Worm (Caenorhabditis elegans): ENCODE results near the gene C09F5.3.

DNA sequence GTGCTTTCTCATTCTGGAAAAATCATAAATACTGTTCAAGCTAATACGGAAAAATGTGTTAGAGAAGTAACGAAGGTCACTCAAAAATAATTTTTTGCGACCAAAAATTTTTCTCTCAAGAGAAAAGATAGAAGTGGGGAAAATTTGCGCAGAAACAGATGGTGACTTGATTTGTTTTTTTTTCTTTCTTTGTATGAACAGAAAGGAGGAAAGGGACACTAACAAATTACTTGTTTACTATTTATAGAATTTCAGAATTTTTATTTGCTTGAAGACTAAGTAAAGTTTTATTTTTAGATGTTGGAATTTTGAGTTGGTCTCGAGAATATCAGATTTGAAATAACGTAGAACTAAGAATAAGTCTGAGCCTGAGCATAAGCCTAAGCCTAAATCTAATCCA is 18.3 kb upstream of the C09F5.3 start, which contains the start of gene W02B3.4:
- TF ChIP-seq ama-1 (optimal IDR thresholded peaks at IDR 0.05) (no peak), F13C5.2 (tag; optimal IDR thresholded peaks at IDR 0.05) (no peak), tbx-37 (GFP tag; conservative IDR thresholded peaks at IDR 0.05) (no peak), flt-1 (GFP tag; IDR thresholded peaks at IDR 0.05) (no peak), ets-7 (tag; optimal IDR thresholded peaks at IDR 0.05) (no peak), B0310.2 (tag; optimal IDR thresholded peaks at IDR 0.05) (no peak), tra-4 (tag; optimal IDR thresholded peaks at IDR 0.05) (no peak), hmg-4 (GFP tag; optimal IDR thresholded peaks at IDR 0.05) (no peak), hmbx-1 (tag; optimal IDR thresholded peaks at IDR 0.05) (no peak), ceh-13 (GFP tag; optimal IDR thresholded peaks at IDR 0.05) (no peak), aly-1 (tag; optimal IDR thresholded peaks at IDR 0.05) (no peak), scrt-1 (GFP tag; IDR thresholded peaks at IDR 0.05) (no peak), ceh-36 (tag; optimal IDR thresholded peaks at IDR 0.05) (no peak), tbx-11 (GFP tag; IDR thresholded peaks at IDR 0.05) (no peak)

Measured in whole organism, early embryonic.